Worm (Caenorhabditis elegans): ENCODE data around the gene unc-76.

- TF ChIP-seq cog-1 (tag; optimal IDR thresholded peaks at IDR 0.05), result no peak
- no peak for TF ChIP-seq flt-1 (GFP tag; IDR thresholded peaks at IDR 0.05)
- no peak for TF ChIP-seq tab-1 (GFP tag; IDR thresholded peaks at IDR 0.05)
- TF ChIP-seq klf-2 (GFP tag; conservative IDR thresholded peaks at IDR 0.05), result no peak
- TF ChIP-seq ztf-23 (GFP tag; IDR thresholded peaks at IDR 0.05), result no peak
- no peak for TF ChIP-seq ref-1 (GFP tag; conservative IDR thresholded peaks at IDR 0.05)
- TF ChIP-seq med-1 (GFP tag; optimal IDR thresholded peaks at IDR 0.05; ENCODE audit: insufficient read depth), result no peak
- TF ChIP-seq T22C8.4 (GFP tag; IDR thresholded peaks at IDR 0.05), result no peak
Observed at ce11 chrV:15063987-15064386, 7.6 kb upstream of the unc-76 start, which contains the start of gene rap-2.

Measured in whole organism, midembryonic.